Worm (Caenorhabditis elegans): ENCODE data around the gene nhr-136.

- no peak for TF ChIP-seq T22C8.4 (GFP tag; IDR thresholded peaks at IDR 0.05)
- no peak for TF ChIP-seq ztf-23 (GFP tag; IDR thresholded peaks at IDR 0.05)
- no peak for TF ChIP-seq flt-1 (GFP tag; IDR thresholded peaks at IDR 0.05)
- TF ChIP-seq ref-1 (GFP tag; conservative IDR thresholded peaks at IDR 0.05): no peak
- no peak for TF ChIP-seq ztf-29 (GFP tag; IDR thresholded peaks at IDR 0.05)
Measured at ce11 chrV:12084216-12084615, 22.7 kb upstream of the nhr-136 start, which contains the start of gene R07B7.8.

Measured in whole organism, midembryonic.